Worm (Caenorhabditis elegans) whole organism, mixed stage, embryonic: Measurements from ENCODE around the gene C10A4.9.

Source experiments
- M03D4.4 ChIP-seq: sonication (generic microtip); optimal IDR thresholded peaks from 2 replicates; lab custom pipeline; 2017; ENCODE audit warnings: mild to moderate bottlenecking, missing genetic modification characterization, missing compliant biosample characterization
- bed-3 ChIP-seq: fragments of 200-800 bp; sonication (Bioruptor generic); optimal IDR thresholded peaks from 3 replicates; lab custom pipeline; 2018; ENCODE audit warnings: mild to moderate bottlenecking, missing genetic modification characterization, moderate library complexity, missing compliant biosample characterization
- ceh-39 ChIP-seq: fragments of 150-350 bp; optimal IDR thresholded peaks from 2 replicates; lab custom pipeline; 2014; ENCODE audit warnings: missing biosample characterization, missing genetic modification characterization
- ceh-43 ChIP-seq: fragments of 200-800 bp; sonication (Bioruptor generic); optimal IDR thresholded peaks from 2 replicates; lab custom pipeline; 2018; ENCODE audit warnings: mild to moderate bottlenecking, missing genetic modification characterization, moderate library complexity, missing compliant biosample characterization
- ces-1 ChIP-seq: fragments of 150-350 bp; optimal IDR thresholded peaks from 2 replicates; lab custom pipeline; 2014; ENCODE audit warnings: missing biosample characterization, missing genetic modification reagents, missing genetic modification characterization
- cnd-1 ChIP-seq: fragments of 200-800 bp; sonication (Bioruptor generic); optimal IDR thresholded peaks from 2 replicates; lab custom pipeline; 2018; ENCODE audit warnings: mild to moderate bottlenecking, missing genetic modification characterization, missing compliant biosample characterization
- drap-1 ChIP-seq: fragments of 200-800 bp; sonication (Bioruptor generic); optimal IDR thresholded peaks from 3 replicates; lab custom pipeline; 2018; ENCODE audit warnings: mild to moderate bottlenecking, missing genetic modification characterization, missing compliant biosample characterization
- elt-3 ChIP-seq: fragments of 150-350 bp; optimal IDR thresholded peaks from 2 replicates; lab custom pipeline; 2014; ENCODE audit warnings: missing biosample characterization, missing genetic modification characterization
- flh-1 ChIP-seq: fragments of 200-800 bp; sonication (Bioruptor generic); optimal IDR thresholded peaks from 2 replicates; lab custom pipeline; 2018; ENCODE audit warnings: mild to moderate bottlenecking, missing genetic modification characterization, moderate library complexity, missing compliant biosample characterization
- ham-2 ChIP-seq: fragments of 200-800 bp; sonication (Bioruptor generic); optimal IDR thresholded peaks from 2 replicates; lab custom pipeline; 2018; ENCODE audit warnings: mild to moderate bottlenecking, missing genetic modification characterization, missing compliant biosample characterization
- hlh-1 ChIP-seq: fragments of 150-350 bp; optimal IDR thresholded peaks from 2 replicates; lab custom pipeline; 2014; ENCODE audit warnings: missing biosample characterization, missing genetic modification reagents, missing genetic modification characterization
- lin-13 ChIP-seq: fragments of 150-350 bp; optimal IDR thresholded peaks from 2 replicates; lab custom pipeline; 2014; ENCODE audit warnings: missing biosample characterization, missing genetic modification characterization
- lsy-2 ChIP-seq: fragments of 150-350 bp; optimal IDR thresholded peaks from 2 replicates; lab custom pipeline; 2014; ENCODE audit warnings: missing biosample characterization, missing genetic modification characterization
- mab-5 ChIP-seq: fragments of 150-350 bp; optimal IDR thresholded peaks from 2 replicates; lab custom pipeline; 2014; ENCODE audit warnings: missing biosample characterization, missing genetic modification characterization
- mep-1 ChIP-seq: fragments of 150-350 bp; optimal IDR thresholded peaks from 2 replicates; lab custom pipeline; 2017; ENCODE audit warnings: missing biosample characterization, missing genetic modification reagents, missing genetic modification characterization, inconsistent platforms
- mls-2 ChIP-seq: sonication (generic microtip); optimal IDR thresholded peaks from 2 replicates; lab custom pipeline; 2016; ENCODE audit warnings: mild to moderate bottlenecking, missing genetic modification characterization, moderate library complexity, missing compliant biosample characterization
- nhr-12 ChIP-seq: fragments of 150-350 bp; optimal IDR thresholded peaks from 2 replicates; lab custom pipeline; 2014; ENCODE audit warnings: missing biosample characterization, missing genetic modification characterization
- nhr-237 ChIP-seq: fragments of 150-350 bp; optimal IDR thresholded peaks from 2 replicates; lab custom pipeline; 2014; ENCODE audit warnings: missing biosample characterization, missing genetic modification characterization
- nhr-28 ChIP-seq: fragments of 150-350 bp; optimal IDR thresholded peaks from 2 replicates; lab custom pipeline; 2014; ENCODE audit warnings: missing biosample characterization, missing genetic modification characterization
- nhr-76 ChIP-seq: sonication (generic microtip); optimal IDR thresholded peaks from 2 replicates; lab custom pipeline; 2017; ENCODE audit warnings: missing biosample characterization, missing genetic modification characterization
- pha-4 ChIP-seq: fragments of 150-350 bp; optimal IDR thresholded peaks from 2 replicates; lab custom pipeline; 2018; ENCODE audit warnings: missing biosample characterization, missing genetic modification reagents, missing genetic modification characterization
- sem-2 ChIP-seq: fragments of 200-800 bp; sonication (Bioruptor generic); optimal IDR thresholded peaks from 2 replicates; lab custom pipeline; 2018; ENCODE audit warnings: mild to moderate bottlenecking, missing genetic modification characterization, missing compliant biosample characterization
- snpc-4 ChIP-seq: fragments of 150-350 bp; optimal IDR thresholded peaks from 2 replicates; lab custom pipeline; 2014; ENCODE audit warnings: missing biosample characterization, missing genetic modification characterization
- sptf-1 ChIP-seq: sonication (generic microtip); optimal IDR thresholded peaks from 2 replicates; lab custom pipeline; 2017; ENCODE audit warnings: mild to moderate bottlenecking, missing genetic modification characterization, moderate library complexity, missing compliant biosample characterization
- unc-120 ChIP-seq: sonication (generic microtip); optimal IDR thresholded peaks from 2 replicates; lab custom pipeline; 2017; ENCODE audit warnings: missing genetic modification characterization, missing compliant biosample characterization; ENCODE audit not compliant: poor library complexity, severe bottlenecking
- unc-39 ChIP-seq: fragments of 150-350 bp; optimal IDR thresholded peaks from 2 replicates; lab custom pipeline; 2014; ENCODE audit warnings: missing biosample characterization, missing genetic modification characterization
- unc-62 ChIP-seq: fragments of 150-350 bp; optimal IDR thresholded peaks from 2 replicates; lab custom pipeline; 2014; ENCODE audit warnings: missing biosample characterization, missing genetic modification reagents, missing genetic modification characterization
- ztf-11 ChIP-seq: fragments of 150-350 bp; optimal IDR thresholded peaks from 2 replicates; lab custom pipeline; 2014; ENCODE audit warnings: missing biosample characterization, missing genetic modification characterization

C10A4.9 gene

DNA sequence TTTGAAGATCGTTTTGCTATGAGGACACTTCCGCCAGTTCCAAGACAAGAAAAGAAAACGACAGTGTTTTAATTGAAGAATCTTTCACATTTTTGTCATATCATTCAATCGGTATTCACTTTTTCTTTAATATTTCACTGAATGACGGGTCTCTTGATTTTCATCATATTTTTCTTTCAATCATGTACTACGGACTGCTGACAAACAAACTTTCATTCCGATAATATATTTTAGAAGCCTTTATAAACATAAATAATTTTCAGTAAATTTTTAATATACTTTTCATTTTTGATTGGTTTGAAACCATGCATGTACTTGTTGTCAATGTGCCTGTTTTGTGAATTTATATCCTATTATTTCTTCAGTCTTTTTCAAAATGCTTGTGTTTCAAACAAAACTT is 12.6 kb downstream of the C10A4.9 start, which contains the start of gene clc-5:
clc-5 (plus strand) TSS at position 301 of the 400 bp plus-strand sequence.
- TF ChIP-seq unc-39 (tag; lab: Kevin White, UChicago) (no peak), flh-1 (no peak), lin-13 (tag; lab: Kevin White, UChicago) (no peak), nhr-237 (no peak), mls-2 (tag; lab: Kevin White, UChicago) (no peak), ces-1 (GFP tag; lab: Kevin White, UChicago) (no peak), drap-1 (GFP tag; lab: Kevin White, UChicago) (no peak), lsy-2 (tag; lab: Kevin White, UChicago) (no peak), M03D4.4 (tag; lab: Kevin White, UChicago) (no peak), hlh-1 (tag; lab: Kevin White, UChicago) (no peak), sem-2 (GFP tag; lab: Kevin White, UChicago) (no peak)
- TF ChIP-seq, all 35 proteins: peak for 0

- TF ChIP-seq unc-120 (no peak), cnd-1 (tag; lab: Kevin White, UChicago) (no peak), elt-3 (no peak), drap-1 (GFP tag; lab: Kevin White, UChicago) (no peak), M03D4.4 (tag; lab: Kevin White, UChicago) (no peak), mep-1 (tag; lab: Kevin White, UChicago) (no peak), mab-5 (no peak), nhr-12 (tag; lab: Kevin White, UChicago) (no peak), pha-4 (tag; lab: Kevin White, UChicago) (no peak), mls-2 (tag; lab: Kevin White, UChicago) (no peak), bed-3 (GFP tag; lab: Kevin White, UChicago) (no peak)
These were observed 16.2 kb downstream of the C10A4.9 start for ce11 chrX:7436912-7437311.

DNA sequence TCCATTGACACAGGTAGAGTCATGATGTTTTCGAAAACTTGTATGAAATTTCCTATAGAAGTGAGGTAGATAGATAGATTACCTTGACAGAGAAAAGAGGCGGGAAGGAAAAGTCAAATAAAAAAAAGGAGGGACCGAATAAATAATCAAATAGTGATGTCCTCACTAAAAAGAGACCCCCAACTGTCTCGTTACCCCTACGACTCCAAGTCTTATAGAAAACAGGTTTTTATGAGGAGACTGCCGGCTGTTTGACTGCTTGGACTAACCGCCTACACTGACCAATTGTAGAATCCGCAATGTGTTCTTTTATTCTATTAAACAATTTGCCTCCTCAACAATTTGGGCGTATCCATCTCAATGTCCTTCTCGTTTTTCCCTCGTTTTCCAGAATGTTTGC is 17.3 kb downstream of the C10A4.9 start, which contains the start of gene C01C10.2:
C01C10.2 (minus strand) TSS at position 170 of the 400 bp plus-strand sequence.
- TF ChIP-seq sptf-1 (tag; lab: Kevin White, UChicago) (no peak), ceh-43 (GFP tag; lab: Kevin White, UChicago) (no peak), ces-1 (GFP tag; lab: Kevin White, UChicago) (peak; percentile 21)

DNA sequence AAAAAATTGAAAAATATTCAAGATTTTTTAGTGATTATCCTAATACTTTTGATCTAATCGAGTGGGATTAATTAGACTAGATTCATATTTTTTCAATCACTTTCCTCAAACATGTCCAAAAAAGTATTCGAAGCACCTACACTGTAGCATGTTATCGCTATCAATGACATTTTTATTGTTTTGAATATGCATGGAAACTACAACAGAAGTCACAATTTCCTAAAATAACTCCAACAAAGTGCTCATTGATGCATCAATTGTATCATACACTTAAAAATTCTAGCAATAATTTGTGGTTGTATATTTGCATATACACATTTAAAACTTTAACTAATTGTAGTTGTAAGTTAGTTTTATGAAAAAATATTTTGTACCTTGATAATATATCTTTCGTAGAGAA is 19.4 kb downstream of the C10A4.9 start:
- no peak for TF ChIP-seq pha-4 (tag; lab: Kevin White, UChicago)
- no peak for TF ChIP-seq mab-5
- TF ChIP-seq bed-3 (GFP tag; lab: Kevin White, UChicago): no peak
- no peak for TF ChIP-seq M03D4.4 (tag; lab: Kevin White, UChicago)
- no peak for TF ChIP-seq nhr-28 (tag; lab: Kevin White, UChicago)
- TF ChIP-seq ceh-39: no peak
- TF ChIP-seq ham-2 (GFP tag; lab: Kevin White, UChicago): no peak

DNA sequence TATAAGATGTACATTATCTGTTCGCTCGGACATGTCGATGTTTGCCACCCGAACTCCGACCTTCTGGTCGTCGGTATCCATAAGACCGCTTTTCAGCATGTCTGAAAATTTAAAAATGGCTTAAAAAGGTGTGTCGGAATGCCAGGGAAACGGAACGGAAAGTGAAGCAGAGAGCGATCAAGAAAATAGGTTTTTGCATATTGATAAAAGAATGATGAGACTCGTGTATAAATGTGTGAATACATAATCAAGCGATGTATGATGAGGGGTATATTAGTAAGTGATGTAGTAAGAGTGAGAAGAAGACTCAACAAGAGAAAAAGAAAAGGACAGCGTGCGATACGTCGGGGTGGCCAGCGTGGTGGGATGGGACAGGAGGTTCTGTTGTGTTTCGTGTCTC is 21.8 kb downstream of the C10A4.9 start, which contains the start of gene acl-12:
acl-12 (minus strand) TSS at position 101 of the 400 bp plus-strand sequence.
- TF ChIP-seq ztf-11 (tag; lab: Kevin White, UChicago): no peak
- TF ChIP-seq snpc-4: no peak
- TF ChIP-seq hlh-1 (tag; lab: Kevin White, UChicago): peak; percentile 50
- TF ChIP-seq ham-2 (GFP tag; lab: Kevin White, UChicago): no peak
- no peak for TF ChIP-seq sptf-1 (tag; lab: Kevin White, UChicago)
- peak; percentile 13 for TF ChIP-seq mls-2 (tag; lab: Kevin White, UChicago)
- TF ChIP-seq unc-62 (GFP tag; lab: Kevin White, UChicago): peak; percentile 0

ce11 chrX:7445734-7446133 is 25.1 kb downstream of the C10A4.9 start:
- TF ChIP-seq snpc-4 (no peak), sptf-1 (tag; lab: Kevin White, UChicago) (no peak), elt-3 (no peak), nhr-28 (tag; lab: Kevin White, UChicago) (no peak), mab-5 (no peak), sem-2 (GFP tag; lab: Kevin White, UChicago) (no peak), nhr-76 (tag; lab: Kevin White, UChicago) (no peak), ces-1 (GFP tag; lab: Kevin White, UChicago) (no peak)
